Worm (Caenorhabditis elegans): ENCODE measurements around the gene C46C2.3.

C46C2.3 gene

DNA sequence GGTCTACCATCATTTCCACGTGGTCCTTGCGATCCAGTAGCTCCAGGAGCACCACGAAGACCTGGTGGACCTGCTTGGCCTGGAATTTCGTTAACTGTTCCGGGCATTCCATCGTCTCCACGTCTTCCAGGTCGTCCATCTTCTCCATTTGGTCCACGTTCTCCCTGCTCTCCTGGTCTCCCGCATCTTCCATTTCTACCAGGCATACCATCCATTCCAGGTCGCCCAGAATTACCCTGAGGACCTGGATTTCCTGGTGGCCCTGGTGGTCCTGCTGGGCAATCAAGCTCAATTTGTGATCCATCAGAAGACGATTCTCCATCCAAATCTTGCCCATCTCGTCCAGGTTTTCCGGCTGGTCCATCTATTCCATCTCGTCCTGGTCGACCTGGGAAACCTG is 35.9 kb downstream of the C46C2.3 start:
- no peak for TF ChIP-seq mbf-1 (tag; optimal IDR thresholded peaks at IDR 0.05)
- TF ChIP-seq egl-27 (tag; optimal IDR thresholded peaks at IDR 0.05), result no peak
- TF ChIP-seq ama-1 (optimal IDR thresholded peaks at IDR 0.05), result no peak
- TF ChIP-seq C34F6.9 (tag; optimal IDR thresholded peaks at IDR 0.05), result no peak
- TF ChIP-seq lsy-2 (tag; optimal IDR thresholded peaks at IDR 0.05), result no peak
- no peak for TF ChIP-seq lin-11 (tag; optimal IDR thresholded peaks at IDR 0.05)
- TF ChIP-seq unc-62 (GFP tag; optimal IDR thresholded peaks at IDR 0.05), result no peak
- TF ChIP-seq lin-13 (GFP tag; optimal IDR thresholded peaks at IDR 0.05), result no peak
- no peak for TF ChIP-seq zag-1 (tag; optimal IDR thresholded peaks at IDR 0.05)
- no peak for TF ChIP-seq blmp-1 (tag; optimal IDR thresholded peaks at IDR 0.05; ENCODE audit: insufficient read depth)
- no peak for TF ChIP-seq ztf-1 (GFP tag; conservative IDR thresholded peaks at IDR 0.05)
- TF ChIP-seq elt-3 (tag; optimal IDR thresholded peaks at IDR 0.05), result no peak
- no peak for TF ChIP-seq skn-1 (tag; optimal IDR thresholded peaks at IDR 0.05)
- no peak for TF ChIP-seq unc-39 (tag; optimal IDR thresholded peaks at IDR 0.05)
- TF ChIP-seq nhr-11 (tag; optimal IDR thresholded peaks at IDR 0.05), result no peak
- no peak for TF ChIP-seq nhr-21 (tag; optimal IDR thresholded peaks at IDR 0.05)
- no peak for TF ChIP-seq ZK546.5 (tag; optimal IDR thresholded peaks at IDR 0.05)
- no peak for TF ChIP-seq Y55F3AM.14 (GFP tag; optimal IDR thresholded peaks at IDR 0.05)

DNA sequence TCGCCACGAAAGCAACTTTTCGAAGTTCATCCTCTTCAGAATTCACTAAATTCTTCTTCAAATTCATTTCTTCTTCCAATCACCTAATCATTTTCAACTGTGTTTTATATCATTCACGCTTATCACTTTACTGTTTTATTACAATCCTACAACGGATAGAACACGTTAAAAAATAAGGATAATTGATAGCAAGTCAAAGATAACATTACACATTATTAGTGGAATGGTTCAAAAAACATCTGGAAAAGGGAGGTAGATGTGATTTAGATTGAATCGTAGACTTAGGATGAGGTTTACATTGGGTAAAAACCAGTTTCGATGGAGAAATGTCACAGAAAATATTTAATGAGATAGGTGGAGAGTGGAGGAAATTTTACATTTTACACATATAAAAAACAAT is 36.8 kb downstream of the C46C2.3 start, which contains the start of gene col-120:
col-120 (minus strand) TSS at position 101 of the 400 bp plus-strand sequence.
- TF ChIP-seq zag-1 (tag; optimal IDR thresholded peaks at IDR 0.05) (no peak), nhr-129 (tag; optimal IDR thresholded peaks at IDR 0.05) (no peak), nhr-21 (tag; optimal IDR thresholded peaks at IDR 0.05) (no peak), nhr-6 (tag; optimal IDR thresholded peaks at IDR 0.05) (no peak), mdl-1 (tag; optimal IDR thresholded peaks at IDR 0.05) (no peak), nhr-11 (tag; optimal IDR thresholded peaks at IDR 0.05) (no peak), unc-55 (GFP tag; optimal IDR thresholded peaks at IDR 0.05) (no peak), Y55F3AM.14 (GFP tag; optimal IDR thresholded peaks at IDR 0.05) (no peak), R02D3.7 (tag; optimal IDR thresholded peaks at IDR 0.05) (no peak), dmd-4 (tag; optimal IDR thresholded peaks at IDR 0.05) (no peak), ama-1 (optimal IDR thresholded peaks at IDR 0.05) (no peak), C34F6.9 (tag; optimal IDR thresholded peaks at IDR 0.05) (no peak), egl-27 (tag; optimal IDR thresholded peaks at IDR 0.05) (no peak), sma-3 (GFP tag; optimal IDR thresholded peaks at IDR 0.05) (no peak), ceh-16 (tag; optimal IDR thresholded peaks at IDR 0.05) (no peak), ztf-4 (tag; optimal IDR thresholded peaks at IDR 0.05) (no peak), lin-13 (GFP tag; optimal IDR thresholded peaks at IDR 0.05) (no peak)

ce11 chrIV:9262295-9262694 is 37.4 kb downstream of the C46C2.3 start:
- TF ChIP-seq R02D3.7 (tag; optimal IDR thresholded peaks at IDR 0.05) (no peak), skn-1 (tag; optimal IDR thresholded peaks at IDR 0.05) (no peak), nhr-237 (tag; optimal IDR thresholded peaks at IDR 0.05) (no peak)

DNA sequence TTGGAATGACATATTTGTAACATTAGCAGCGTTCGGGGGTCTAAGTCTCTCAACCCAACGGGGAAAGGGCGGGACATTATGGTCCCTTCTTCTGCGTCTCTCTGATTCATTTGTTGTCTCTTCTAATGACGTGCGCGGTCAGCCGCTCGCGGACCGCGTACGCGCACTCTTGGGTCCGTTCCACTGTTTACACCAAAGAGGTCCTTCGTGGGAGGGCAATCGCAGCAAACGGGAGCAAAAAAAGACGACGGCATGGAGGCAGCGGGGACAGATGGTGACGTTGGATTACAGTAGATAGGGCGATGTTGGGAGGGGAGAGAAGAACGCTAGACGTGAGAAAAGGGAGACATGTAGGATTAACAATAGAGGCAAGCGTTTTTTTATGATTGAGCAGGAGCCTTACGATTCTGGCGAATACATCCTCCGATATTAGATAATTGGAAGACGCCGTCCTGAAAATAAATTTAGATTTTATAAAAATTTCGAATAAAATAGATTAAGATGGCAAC is 38.9 kb downstream of the C46C2.3 start, which contains the start of gene flh-1:
flh-1 (minus strand) TSS at position 459 of the 509 bp plus-strand sequence.
- TF ChIP-seq ceh-82 (tag; optimal IDR thresholded peaks at IDR 0.05) (no peak), dmd-4 (tag; optimal IDR thresholded peaks at IDR 0.05) (no peak), sma-3 (GFP tag; optimal IDR thresholded peaks at IDR 0.05) (no peak), snpc-4 (tag; optimal IDR thresholded peaks at IDR 0.05) (no peak), blmp-1 (tag; optimal IDR thresholded peaks at IDR 0.05; ENCODE audit: insufficient read depth) (no peak), nhr-129 (tag; optimal IDR thresholded peaks at IDR 0.05) (no peak), elt-3 (tag; optimal IDR thresholded peaks at IDR 0.05) (no peak), ztf-4 (tag; optimal IDR thresholded peaks at IDR 0.05) (no peak), sma-9 (GFP tag; optimal IDR thresholded peaks at IDR 0.05) (no peak), sma-9 (tag; optimal IDR thresholded peaks at IDR 0.05) (no peak), elt-1 (tag; optimal IDR thresholded peaks at IDR 0.05) (no peak), nhr-6 (tag; optimal IDR thresholded peaks at IDR 0.05) (no peak)

DNA sequence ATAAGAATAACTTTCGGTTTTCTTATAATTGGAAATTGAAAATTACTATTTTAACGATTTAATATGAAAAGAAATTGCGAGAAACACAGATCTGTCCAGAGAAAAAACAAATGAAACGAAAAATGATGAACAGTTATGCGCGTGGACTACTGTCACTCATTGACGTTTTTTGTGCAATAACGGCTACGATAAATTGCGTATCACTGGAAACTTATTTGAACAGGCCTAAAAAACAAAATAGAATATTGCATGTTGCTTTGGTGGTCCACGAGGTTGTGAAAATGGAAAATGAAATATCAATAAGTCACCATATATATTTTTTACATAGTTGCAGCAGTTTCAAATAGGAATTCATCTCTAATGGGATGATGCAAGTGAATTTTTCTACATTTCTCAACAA is 39.6 kb downstream of the C46C2.3 start:
- TF ChIP-seq nhr-77 (tag; optimal IDR thresholded peaks at IDR 0.05), result no peak
- TF ChIP-seq ztf-4 (tag; optimal IDR thresholded peaks at IDR 0.05), result no peak
- no peak for TF ChIP-seq dmd-4 (tag; optimal IDR thresholded peaks at IDR 0.05)
- TF ChIP-seq ztf-11 (tag; optimal IDR thresholded peaks at IDR 0.05), result no peak
- no peak for TF ChIP-seq mdl-1 (tag; optimal IDR thresholded peaks at IDR 0.05)
- TF ChIP-seq aly-2 (tag; optimal IDR thresholded peaks at IDR 0.05), result no peak
- TF ChIP-seq Y55F3AM.14 (GFP tag; optimal IDR thresholded peaks at IDR 0.05), result no peak
